Worm (Caenorhabditis elegans) whole organism, midembryonic: ENCODE data around the gene str-40.

ENCODE experiments used
- flt-1 ChIP-seq: fragments of 200-800 bp; sonication (Bioruptor generic); IDR thresholded peaks from 2 replicates; pipeline ENCODE4 v1.3.6; 2022; ENCODE audit warnings: missing genetic modification characterization, missing compliant biosample characterization
- med-1 ChIP-seq: sonication (generic microtip); optimal IDR thresholded peaks from 2 replicates; lab custom pipeline; 2017; ENCODE audit warnings: missing genetic modification characterization, mild to moderate bottlenecking, missing compliant biosample characterization, antibody characterized with exemption, missing genetic modification reagents; ENCODE audit not compliant: insufficient read depth

- no peak for TF ChIP-seq flt-1 (GFP tag; lab: Robert Waterston, UW)
- TF ChIP-seq med-1 (GFP tag; lab: Kevin White, UChicago), result no peak
Observed at ce11 chrV:3086260-3086659, 17.3 kb upstream of the str-40 start, which contains the start of gene srt-8.
